Fruit fly (Drosophila melanogaster): ENCODE results near the gene CG17292.

CG17292 gene

DNA sequence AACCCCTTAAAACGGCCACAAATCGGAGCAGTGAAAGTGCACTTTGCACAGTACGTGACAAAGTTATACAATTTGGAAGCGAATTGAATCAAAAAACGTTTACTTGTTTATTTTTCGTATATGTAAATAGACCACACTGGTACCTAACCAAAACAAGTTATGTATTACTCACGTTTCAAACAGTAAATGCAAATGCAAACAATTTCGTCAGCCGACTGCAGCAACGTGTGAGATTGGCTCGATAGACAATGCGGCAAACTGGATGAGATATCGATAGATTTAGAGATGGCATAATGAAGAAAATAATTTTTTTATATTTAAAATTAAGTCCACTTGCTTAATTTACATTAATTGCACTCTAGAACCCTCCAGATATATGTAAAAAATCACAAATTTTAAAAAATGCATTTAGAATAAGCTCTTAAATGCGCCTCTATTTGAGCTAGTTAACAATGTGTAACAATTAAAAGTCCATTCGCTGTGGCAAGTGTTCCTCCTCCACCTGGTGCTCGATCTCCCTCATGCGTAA is 11.3 kb downstream of the CG17292 start, which contains the start of gene AlaRS (continued):
- peak; percentile 37 for TF ChIP-seq CG8388 (GFP tag; optimal IDR thresholded peaks at IDR 0.05)
- TF ChIP-seq ftz-f1 (GFP tag; optimal IDR thresholded peaks at IDR 0.05) = no peak
- no peak for TF ChIP-seq CG6854 (GFP tag; optimal IDR thresholded peaks at IDR 0.05)
- no peak for TF ChIP-seq gsb (GFP tag; IDR thresholded peaks at IDR 0.05)
- TF ChIP-seq cwo (GFP tag; optimal IDR thresholded peaks at IDR 0.05) = peak; percentile 44
- TF ChIP-seq CG4820 (GFP tag; optimal IDR thresholded peaks at IDR 0.05) = peak; percentile 17
- peak; percentile 27 for TF ChIP-seq gcm (GFP tag; optimal IDR thresholded peaks at IDR 0.05)
- TF ChIP-seq B-H2 (GFP tag; optimal IDR thresholded peaks at IDR 0.05) = peak; percentile 39
- TF ChIP-seq h (optimal IDR thresholded peaks at IDR 0.05) = no peak
- TF ChIP-seq sna (GFP tag; IDR thresholded peaks at IDR 0.05; ENCODE audit: partially characterized antibody) = peak; percentile 75
- TF ChIP-seq CG7786 (GFP tag; optimal IDR thresholded peaks at IDR 0.05) = no peak
- TF ChIP-seq CoRest (tag; optimal IDR thresholded peaks at IDR 0.05) = peak; percentile 42
- no peak for TF ChIP-seq CG9215 (GFP tag; IDR thresholded peaks at IDR 0.05)
- no peak for TF ChIP-seq CG10565 (GFP tag; optimal IDR thresholded peaks at IDR 0.05)
- no peak for TF ChIP-seq CG2889 (GFP tag; IDR thresholded peaks at IDR 0.05)
- TF ChIP-seq CG14014 (GFP tag; IDR thresholded peaks at IDR 0.05) = no peak
- TF ChIP-seq HmgZ (tag; optimal IDR thresholded peaks at IDR 0.05) = peak; percentile 29
- TF ChIP-seq exex (tag; optimal IDR thresholded peaks at IDR 0.05) = peak; percentile 5
- TF ChIP-seq CG32532 (GFP tag; IDR thresholded peaks at IDR 0.05) = no peak; the same call in 1 of the 2 replicates
- peak; percentile 25 for TF ChIP-seq zen (tag; optimal IDR thresholded peaks at IDR 0.05)
- no peak for TF ChIP-seq CG1792 (GFP tag; optimal IDR thresholded peaks at IDR 0.05)
- TF ChIP-seq chn (GFP tag; optimal IDR thresholded peaks at IDR 0.05) = no peak
- peak; percentile 24 for TF ChIP-seq CG3407 (GFP tag; optimal IDR thresholded peaks at IDR 0.05)
- no peak for TF ChIP-seq cad (GFP tag; optimal IDR thresholded peaks at IDR 0.05)
- TF ChIP-seq Lhr (GFP tag; optimal IDR thresholded peaks at IDR 0.05) = no peak
- TF ChIP-seq Antp (GFP tag; optimal IDR thresholded peaks at IDR 0.05) = no peak
- peak; percentile 40 for TF ChIP-seq CG6254 (GFP tag; optimal IDR thresholded peaks at IDR 0.05)
- TF ChIP-seq NC2α (GFP tag; optimal IDR thresholded peaks at IDR 0.05) = no peak
- TF ChIP-seq CG30020 (tag; optimal IDR thresholded peaks at IDR 0.05) = peak; percentile 54
- TF ChIP-seq esg (GFP tag; conservative IDR thresholded peaks at IDR 0.05) = peak; percentile 18; the same call in 1 of the 2 replicates
- no peak for TF ChIP-seq CG3838 (GFP tag; optimal IDR thresholded peaks at IDR 0.05)
- no peak; the same call in 2 of the 3 replicates for TF ChIP-seq dysf (GFP tag; IDR thresholded peaks at IDR 0.05)
- TF ChIP-seq btn (GFP tag; optimal IDR thresholded peaks at IDR 0.05) = no peak
- TF ChIP-seq Dad (GFP tag; optimal IDR thresholded peaks at IDR 0.05) = no peak
- no peak for TF ChIP-seq peb (GFP tag; IDR thresholded peaks at IDR 0.05)
- no peak for TF ChIP-seq jing (GFP tag; optimal IDR thresholded peaks at IDR 0.05)
- peak; percentile 44 for TF ChIP-seq CG13775 (GFP tag; optimal IDR thresholded peaks at IDR 0.05)
- TF ChIP-seq lmd (GFP tag; IDR thresholded peaks at IDR 0.05) = 0 out of 2 replicates have a peak, but pooled peaks have one; percentile 14
- TF ChIP-seq usp (GFP tag; optimal IDR thresholded peaks at IDR 0.05) = no peak
- peak; percentile 42; the same call in 1 of the 3 replicates for TF ChIP-seq CG16813 (GFP tag; IDR thresholded peaks at IDR 0.05; ENCODE audit: partially characterized antibody)
- no peak for TF ChIP-seq Side (GFP tag; optimal IDR thresholded peaks at IDR 0.05)
- TF ChIP-seq Hr78 (GFP tag; optimal IDR thresholded peaks at IDR 0.05) = no peak
- no peak for TF ChIP-seq abd-A (tag; optimal IDR thresholded peaks at IDR 0.05)
- TF ChIP-seq dpn (GFP tag; optimal IDR thresholded peaks at IDR 0.05) = peak; percentile 8 to 26
- TF ChIP-seq Dek (tag; optimal IDR thresholded peaks at IDR 0.05) = no peak
- TF ChIP-seq CG14710 (tag; optimal IDR thresholded peaks at IDR 0.05) = peak; percentile 65
- peak; percentile 57 for TF ChIP-seq CG12155 (GFP tag; optimal IDR thresholded peaks at IDR 0.05)
- peak; percentile 70 for TF ChIP-seq gem (tag; optimal IDR thresholded peaks at IDR 0.05)
- no peak for TF ChIP-seq slou (GFP tag; optimal IDR thresholded peaks at IDR 0.05)
- peak; percentile 57; the same call in 1 of the 2 replicates for TF ChIP-seq bbx (GFP tag; IDR thresholded peaks at IDR 0.05; ENCODE audit: partially characterized antibody)
- TF ChIP-seq CG4360 (GFP tag; IDR thresholded peaks at IDR 0.05) = no peak
